Fruit fly (Drosophila melanogaster) whole organism, wandering third instar larva: Measurements from ENCODE around the gene santa-maria.
A peak's percentile ranks its signal among the peaks of the same experiment; 100 is the strongest.

ENCODE experiments used
- Abd-B ChIP-seq: fragments of >200 bp; optimal IDR thresholded peaks from 2 replicates; lab custom pipeline; 2017; ENCODE audit warnings: missing biosample characterization, missing genetic modification characterization
- CG32264 ChIP-seq: fragments of 200-800 bp; sonication (Bioruptor generic); optimal IDR thresholded peaks from 2 replicates; lab custom pipeline; 2016; ENCODE audit warnings: missing biosample characterization, missing genetic modification characterization
- CG9705 ChIP-seq: fragments of 200-800 bp; sonication (Bioruptor generic); optimal IDR thresholded peaks from 2 replicates; lab custom pipeline; 2018; ENCODE audit warnings: missing biosample characterization, mild to moderate bottlenecking, missing genetic modification characterization
- CrebA ChIP-seq: fragments of 200-800 bp; sonication (Bioruptor generic); optimal IDR thresholded peaks from 2 replicates; lab custom pipeline; 2016; ENCODE audit warnings: missing biosample characterization, mild to moderate bottlenecking, missing genetic modification characterization, borderline replicate concordance
- Dfd ChIP-seq: fragments of >200 bp; optimal IDR thresholded peaks from 2 replicates; lab custom pipeline; 2017; ENCODE audit warnings: missing biosample characterization, missing genetic modification characterization
- Dif ChIP-seq: fragments of 200-275, 200-300 bp; sonication (Bioruptor generic); optimal IDR thresholded peaks from 2 replicates; lab custom pipeline; 2018; ENCODE audit warnings: missing biosample characterization, missing genetic modification characterization; ENCODE audit not compliant: partially characterized antibody
- GATAd ChIP-seq: sonication (Bioruptor generic); optimal IDR thresholded peaks from 2 replicates; lab custom pipeline; 2016; ENCODE audit warnings: missing biosample characterization, missing genetic modification characterization
- HLH106 ChIP-seq: fragments of 200-800 bp; optimal IDR thresholded peaks from 3 replicates; lab custom pipeline; 2019; ENCODE audit warnings: missing biosample characterization, mild to moderate bottlenecking, missing genetic modification characterization, moderate library complexity
- Hnf4 ChIP-seq: fragments of 200-800 bp; sonication (Bioruptor generic); optimal IDR thresholded peaks from 2 replicates; lab custom pipeline; 2016; ENCODE audit warnings: missing biosample characterization, mild to moderate bottlenecking, missing genetic modification characterization
- Hr78 ChIP-seq: fragments of >200 bp; optimal IDR thresholded peaks from 2 replicates; lab custom pipeline; 2017; ENCODE audit warnings: missing biosample characterization, missing genetic modification characterization
- Jra ChIP-seq: sonication (Bioruptor generic); optimal IDR thresholded peaks from 2 replicates; lab custom pipeline; 2016; ENCODE audit warnings: missing biosample characterization, missing genetic modification characterization
- Mio ChIP-seq: sonication (Bioruptor generic); optimal IDR thresholded peaks from 2 replicates; lab custom pipeline; 2016; ENCODE audit warnings: missing biosample characterization, missing genetic modification characterization
- Myc ChIP-seq: fragments of >200 bp; optimal IDR thresholded peaks from 2 replicates; lab custom pipeline; 2017
- N ChIP-seq: fragments of >200 bp; optimal IDR thresholded peaks from 2 replicates; lab custom pipeline; 2018; ENCODE audit warnings: missing biosample characterization, missing external identifiers, missing genetic modification characterization
- OdsH ChIP-seq: fragments of 200-800 bp; sonication (Bioruptor generic); optimal IDR thresholded peaks from 2 replicates; lab custom pipeline; 2016; ENCODE audit warnings: missing biosample characterization, mild to moderate bottlenecking, missing genetic modification characterization
- Sp1 ChIP-seq: fragments of 200-800 bp; sonication (Bioruptor generic); optimal IDR thresholded peaks from 3 replicates; lab custom pipeline; 2019; ENCODE audit warnings: missing biosample characterization, mild to moderate bottlenecking, missing genetic modification characterization, moderate library complexity
- Vsx2 ChIP-seq: fragments of 200-300, 225-300 bp; sonication (Bioruptor generic); optimal IDR thresholded peaks from 2 replicates; lab custom pipeline; 2018; ENCODE audit warnings: missing biosample characterization, missing genetic modification characterization; ENCODE audit not compliant: partially characterized antibody
- br ChIP-seq: fragments of 200-800 bp; sonication (Bioruptor generic); optimal IDR thresholded peaks from 2 replicates; lab custom pipeline; 2016; ENCODE audit warnings: missing biosample characterization, missing genetic modification characterization
- brk ChIP-seq: fragments of 200-800 bp; sonication (Bioruptor generic); optimal IDR thresholded peaks from 2 replicates; lab custom pipeline; 2016; ENCODE audit warnings: missing biosample characterization, mild to moderate bottlenecking, missing genetic modification characterization
- dmrt93B ChIP-seq: fragments of 200-800 bp; sonication (Bioruptor generic); optimal IDR thresholded peaks from 2 replicates; lab custom pipeline; 2018; ENCODE audit warnings: missing biosample characterization, mild to moderate bottlenecking, missing genetic modification characterization
- dsf ChIP-seq: sonication (Bioruptor generic); optimal IDR thresholded peaks from 2 replicates; lab custom pipeline; 2016; ENCODE audit warnings: missing biosample characterization, missing genetic modification characterization, borderline replicate concordance
- ey ChIP-seq: fragments of 200-800 bp; sonication (Bioruptor generic); optimal IDR thresholded peaks from 2 replicates; lab custom pipeline; 2016; ENCODE audit warnings: missing biosample characterization, missing genetic modification characterization
- foxo ChIP-seq, 2 experiments: fragments of 200-800 bp; sonication (Bioruptor generic); optimal IDR thresholded peaks; 2 replicates in 1 of 2; 3 replicates in 1 of 2; lab custom pipeline; 2016 to 2017; ENCODE audit warnings: missing biosample characterization in 2 of 2, missing genetic modification characterization in 2 of 2
- fru ChIP-seq: fragments of 200-800 bp; sonication (Bioruptor generic); optimal IDR thresholded peaks from 3 replicates; lab custom pipeline; 2016; ENCODE audit warnings: missing biosample characterization, mild to moderate bottlenecking, missing genetic modification characterization
- h ChIP-seq: fragments of 200-800 bp; sonication (Bioruptor generic); optimal IDR thresholded peaks from 3 replicates; lab custom pipeline; 2016; ENCODE audit warnings: missing biosample characterization, mild to moderate bottlenecking, missing genetic modification characterization
- jim ChIP-seq: fragments of 175-275, 200-325 bp; sonication (Bioruptor generic); optimal IDR thresholded peaks from 2 replicates; lab custom pipeline; 2016; ENCODE audit warnings: missing biosample characterization, mild to moderate bottlenecking, missing genetic modification characterization
- pan ChIP-seq: fragments of >200 bp; optimal IDR thresholded peaks from 2 replicates; lab custom pipeline; 2017
- psq ChIP-seq: fragments of 200-800 bp; sonication (Bioruptor generic); optimal IDR thresholded peaks from 3 replicates; lab custom pipeline; 2017; ENCODE audit warnings: missing biosample characterization, mild to moderate bottlenecking, missing genetic modification characterization, moderate library complexity
- rgr ChIP-seq: fragments of 200-800 bp; sonication (Bioruptor generic); optimal IDR thresholded peaks from 3 replicates; lab custom pipeline; 2016; ENCODE audit warnings: missing biosample characterization, mild to moderate bottlenecking, missing genetic modification characterization
- sage ChIP-seq: fragments of 200-800 bp; sonication (Bioruptor generic); optimal IDR thresholded peaks from 2 replicates; lab custom pipeline; 2016; ENCODE audit warnings: missing biosample characterization, mild to moderate bottlenecking, missing genetic modification characterization
- sv ChIP-seq: fragments of 200-800 bp; sonication (Bioruptor generic); optimal IDR thresholded peaks from 3 replicates; lab custom pipeline; 2016; ENCODE audit warnings: missing biosample characterization, missing genetic modification characterization
- tai ChIP-seq: sonication (Bioruptor generic); optimal IDR thresholded peaks from 2 replicates; lab custom pipeline; 2016; ENCODE audit warnings: missing biosample characterization, missing genetic modification characterization
- usp ChIP-seq: fragments of >200 bp; optimal IDR thresholded peaks from 2 replicates; lab custom pipeline; 2017; ENCODE audit warnings: missing biosample characterization, missing genetic modification characterization
- woc ChIP-seq: sonication (Bioruptor generic); optimal IDR thresholded peaks from 2 replicates; lab custom pipeline; 2016; ENCODE audit warnings: missing biosample characterization, mild to moderate bottlenecking, missing genetic modification characterization

Gene santa-maria

dm6 chr2L:7398528-7398927, 52.5 kb downstream of the santa-maria start, which contains the start of gene CG5160:
Gene CG5160 (minus strand): TSS chr2L:7398750.
- TF ChIP-seq sage: no peak
- TF ChIP-seq N (GFP tag; lab: Kevin White, UChicago): no peak
- TF ChIP-seq CG32264 (GFP tag; lab: Kevin White, UChicago): no peak
- no peak for TF ChIP-seq tai (GFP tag; lab: Kevin White, UChicago)
- TF ChIP-seq dsf (GFP tag; lab: Kevin White, UChicago): no peak
- TF ChIP-seq CG9705 (GFP tag; lab: Kevin White, UChicago): no peak
- no peak for TF ChIP-seq Myc
- no peak for TF ChIP-seq brk (GFP tag; lab: Kevin White, UChicago)
- no peak for TF ChIP-seq rgr
- TF ChIP-seq h: no peak
- no peak for TF ChIP-seq woc (GFP tag; lab: Kevin White, UChicago)
- no peak for TF ChIP-seq ey
- TF ChIP-seq dmrt93B (GFP tag; lab: Kevin White, UChicago): no peak
- TF ChIP-seq pan (lab: Kevin White, UChicago): no peak
- TF ChIP-seq, all 38 proteins: peak for 0

dm6 chr2L:7397746-7398145, 53.3 kb downstream of the santa-maria start:
- TF ChIP-seq psq (GFP tag; lab: Kevin White, UChicago): no peak
- TF ChIP-seq Dfd (GFP tag; lab: Kevin White, UChicago): no peak
- TF ChIP-seq tai (GFP tag; lab: Kevin White, UChicago): no peak
- no peak for TF ChIP-seq GATAd (GFP tag; lab: Kevin White, UChicago)
- no peak for TF ChIP-seq Vsx2
- TF ChIP-seq sv (GFP tag; lab: Kevin White, UChicago): no peak
- no peak for TF ChIP-seq CG9705 (GFP tag; lab: Kevin White, UChicago)
- no peak for TF ChIP-seq dsf (GFP tag; lab: Kevin White, UChicago)
- no peak for TF ChIP-seq HLH106 (tag; lab: Kevin White, UChicago)
- TF ChIP-seq brk (GFP tag; lab: Kevin White, UChicago): no peak
- no peak for TF ChIP-seq CrebA (GFP tag; lab: Kevin White, UChicago)
- TF ChIP-seq Myc: no peak
- no peak for TF ChIP-seq N (GFP tag; lab: Kevin White, UChicago)
- TF ChIP-seq Dif: no peak
- no peak for TF ChIP-seq br
- TF ChIP-seq Mio: no peak
- no peak for TF ChIP-seq ey
- no peak for TF ChIP-seq OdsH (GFP tag; lab: Kevin White, UChicago)
- TF ChIP-seq sage: no peak
- no peak for TF ChIP-seq Jra (GFP tag; lab: Kevin White, UChicago)

- TF ChIP-seq woc (GFP tag; lab: Kevin White, UChicago) (peak; percentile 14), HLH106 (tag; lab: Kevin White, UChicago) (peak; percentile 72), foxo (GFP tag; optimal IDR thresholded peaks at IDR 0.05; lab: Kevin White, UChicago) (peak in 1 of 2 experiments; percentile 82), ey (peak; percentile 74), sv (GFP tag; lab: Kevin White, UChicago) (peak; percentile 38), rgr (peak; percentile 70), Mio (no peak), psq (GFP tag; lab: Kevin White, UChicago) (peak; percentile 30), jim (GFP tag; lab: Kevin White, UChicago) (no peak), h (peak; percentile 69), CG32264 (GFP tag; lab: Kevin White, UChicago) (peak; percentile 27), br (peak; percentile 67), OdsH (GFP tag; lab: Kevin White, UChicago) (peak; percentile 69), dmrt93B (GFP tag; lab: Kevin White, UChicago) (peak; percentile 64), Hr78 (no peak), CrebA (GFP tag; lab: Kevin White, UChicago) (peak; percentile 29), sage (no peak), Hnf4 (GFP tag; lab: Kevin White, UChicago) (peak; percentile 57), tai (GFP tag; lab: Kevin White, UChicago) (peak; percentile 12), brk (GFP tag; lab: Kevin White, UChicago) (no peak), usp (no peak), fru (peak; percentile 84), Jra (GFP tag; lab: Kevin White, UChicago) (no peak), Sp1 (GFP tag; lab: Kevin White, UChicago) (peak; percentile 23)
These were observed 54.1 kb downstream of the santa-maria start for dm6 chr2L:7396962-7397361.

- peak; percentile 30 for TF ChIP-seq Sp1 (GFP tag; lab: Kevin White, UChicago)
- TF ChIP-seq pan (lab: Kevin White, UChicago): no peak
- TF ChIP-seq OdsH (GFP tag; lab: Kevin White, UChicago): peak; percentile 38
- TF ChIP-seq GATAd (GFP tag; lab: Kevin White, UChicago): no peak
- TF ChIP-seq tai (GFP tag; lab: Kevin White, UChicago): no peak
- no peak for TF ChIP-seq brk (GFP tag; lab: Kevin White, UChicago)
- peak in 1 of 2 experiments; percentile 56 for TF ChIP-seq foxo (GFP tag; optimal IDR thresholded peaks at IDR 0.05; lab: Kevin White, UChicago)
- TF ChIP-seq fru: peak; percentile 33
- TF ChIP-seq Abd-B (GFP tag; lab: Kevin White, UChicago): no peak
- peak; percentile 39 for TF ChIP-seq h
- TF ChIP-seq Dfd (GFP tag; lab: Kevin White, UChicago): no peak
- TF ChIP-seq HLH106 (tag; lab: Kevin White, UChicago): peak; percentile 50
- TF ChIP-seq rgr: peak; percentile 42
- peak; percentile 14 for TF ChIP-seq psq (GFP tag; lab: Kevin White, UChicago)
- no peak for TF ChIP-seq usp
These were observed 55.2 kb downstream of the santa-maria start for dm6 chr2L:7395813-7396212.
